Fruit fly (Drosophila melanogaster) whole organism, prepupa: ENCODE results near the gene CG17721.

Experiments used
- Blimp-1 ChIP-seq: fragments of 200-800 bp; sonication (Bioruptor generic); optimal IDR thresholded peaks from 3 replicates; lab custom pipeline; 2017; ENCODE audit warnings: missing biosample characterization, missing genetic modification characterization, mild to moderate bottlenecking, moderate library complexity, missing genetic modification reagents
- CG10631 ChIP-seq: fragments of 200-800 bp; sonication (Bioruptor generic); optimal IDR thresholded peaks from 2 replicates; lab custom pipeline; 2016; ENCODE audit warnings: missing biosample characterization, missing genetic modification characterization
- CG10669 ChIP-seq: fragments of 200-800 bp; sonication (Bioruptor generic); optimal IDR thresholded peaks from 3 replicates; lab custom pipeline; 2018; ENCODE audit warnings: missing biosample characterization, mild to moderate bottlenecking, missing genetic modification characterization, moderate library complexity
- CG11294 ChIP-seq: fragments of 200-800 bp; sonication (Bioruptor generic); IDR thresholded peaks from 2 replicates; pipeline ENCODE4 v1.3.6; 2022; ENCODE audit warnings: missing biosample characterization, missing genetic modification characterization
- CG11762 ChIP-seq: fragments of 200-800 bp; sonication (Bioruptor generic); optimal IDR thresholded peaks from 3 replicates; lab custom pipeline; 2016; ENCODE audit warnings: missing biosample characterization, missing genetic modification characterization; ENCODE audit not compliant: insufficient read depth
- CG11902 ChIP-seq: fragments of 200-800 bp; sonication (Bioruptor generic); optimal IDR thresholded peaks from 3 replicates; lab custom pipeline; 2016; ENCODE audit warnings: missing biosample characterization, missing genetic modification characterization
- CG15336 ChIP-seq: fragments of 200-800 bp; sonication (Bioruptor generic); IDR thresholded peaks from 2 replicates; pipeline ENCODE4 v1.3.6; 2022; ENCODE audit warnings: missing biosample characterization, missing genetic modification characterization
- CG16779 ChIP-seq: fragments of 200-800 bp; sonication (Bioruptor generic); optimal IDR thresholded peaks from 3 replicates; lab custom pipeline; 2017; ENCODE audit warnings: missing biosample characterization, mild to moderate bottlenecking, missing genetic modification characterization
- CG3032 ChIP-seq: fragments of 200-800 bp; optimal IDR thresholded peaks from 2 replicates; lab custom pipeline; 2019; ENCODE audit warnings: missing biosample characterization, mild to moderate bottlenecking, missing genetic modification characterization, moderate library complexity
- CG31627 ChIP-seq: fragments of 200-800 bp; sonication (Bioruptor generic); optimal IDR thresholded peaks from 3 replicates; lab custom pipeline; 2016; ENCODE audit warnings: missing biosample characterization, missing genetic modification characterization
- CG32006 ChIP-seq: fragments of 200-800 bp; sonication (Bioruptor generic); optimal IDR thresholded peaks from 3 replicates; lab custom pipeline; 2017; ENCODE audit warnings: missing biosample characterization, mild to moderate bottlenecking, missing genetic modification characterization
- CG34406 ChIP-seq: fragments of 200-800 bp; sonication (Bioruptor generic); optimal IDR thresholded peaks from 3 replicates; lab custom pipeline; 2016; ENCODE audit warnings: missing biosample characterization, missing genetic modification characterization
- CG3919 ChIP-seq: fragments of 200-800 bp; sonication (Bioruptor generic); optimal IDR thresholded peaks from 3 replicates; lab custom pipeline; 2016; ENCODE audit warnings: missing biosample characterization, missing genetic modification characterization
- CG4318 ChIP-seq: fragments of 200-800 bp; sonication (Bioruptor generic); optimal IDR thresholded peaks from 3 replicates; lab custom pipeline; 2017; ENCODE audit warnings: missing biosample characterization, mild to moderate bottlenecking, missing genetic modification characterization
- CG6163 ChIP-seq: fragments of 200-800 bp; sonication (Bioruptor generic); IDR thresholded peaks from 3 replicates; pipeline ENCODE4 v1.3.6; 2022; ENCODE audit warnings: missing biosample characterization, missing genetic modification characterization
- CG6792 ChIP-seq: fragments of 200-800 bp; sonication (Bioruptor generic); optimal IDR thresholded peaks from 3 replicates; lab custom pipeline; 2016; ENCODE audit warnings: missing biosample characterization, missing genetic modification characterization
- CG6808 ChIP-seq: fragments of 200-800 bp; sonication (Bioruptor generic); optimal IDR thresholded peaks from 3 replicates; lab custom pipeline; 2017; ENCODE audit warnings: missing biosample characterization, missing genetic modification characterization, mild to moderate bottlenecking, moderate library complexity, missing genetic modification reagents
- CG6854 ChIP-seq: fragments of 200-800 bp; sonication (Bioruptor generic); optimal IDR thresholded peaks from 2 replicates; lab custom pipeline; 2017; ENCODE audit warnings: missing biosample characterization, mild to moderate bottlenecking, missing genetic modification characterization
- CG8319 ChIP-seq: fragments of 200-800 bp; sonication (Bioruptor generic); optimal IDR thresholded peaks from 3 replicates; lab custom pipeline; 2016; ENCODE audit warnings: missing biosample characterization, missing genetic modification characterization
- CG9139 ChIP-seq: fragments of 200-800 bp; sonication (Bioruptor generic); optimal IDR thresholded peaks from 3 replicates; lab custom pipeline; 2017; ENCODE audit warnings: missing biosample characterization, mild to moderate bottlenecking, missing genetic modification characterization
- Eip75B ChIP-seq: fragments of 200-800 bp; sonication (Bioruptor generic); optimal IDR thresholded peaks from 3 replicates; lab custom pipeline; 2016; ENCODE audit warnings: missing biosample characterization, missing genetic modification characterization
- Eip78C ChIP-seq: fragments of 200-800 bp; sonication (Bioruptor generic); peaks from one replicate; lab custom pipeline; 2016; ENCODE audit warnings: missing biosample characterization, missing genetic modification characterization
- Eip93F ChIP-seq: fragments of 200-800 bp; sonication (Bioruptor generic); optimal IDR thresholded peaks from 2 replicates; lab custom pipeline; 2016; ENCODE audit warnings: missing biosample characterization, mild to moderate bottlenecking, missing genetic modification characterization
- Ets21C ChIP-seq: fragments of 200-800 bp; sonication (Bioruptor generic); optimal IDR thresholded peaks from 3 replicates; lab custom pipeline; 2016; ENCODE audit warnings: missing biosample characterization, missing genetic modification characterization
- Ets96B ChIP-seq: fragments of 200-800 bp; optimal IDR thresholded peaks from 2 replicates; lab custom pipeline; 2019; ENCODE audit warnings: missing biosample characterization, mild to moderate bottlenecking, missing genetic modification characterization, moderate library complexity
- Gug ChIP-seq: fragments of 200-800 bp; sonication (Bioruptor generic); IDR thresholded peaks from 2 replicates; pipeline ENCODE4 v1.3.6; 2022; ENCODE audit warnings: missing biosample characterization, missing genetic modification characterization
- Hr38 ChIP-seq: sonication (Bioruptor generic); optimal IDR thresholded peaks from 2 replicates; lab custom pipeline; 2016; ENCODE audit warnings: missing biosample characterization, missing genetic modification characterization
- Hr4 ChIP-seq: fragments of 200-800 bp; sonication (Bioruptor generic); optimal IDR thresholded peaks from 3 replicates; lab custom pipeline; 2016; ENCODE audit warnings: missing biosample characterization, missing genetic modification characterization
- Lpt ChIP-seq: fragments of 200-800 bp; sonication (Bioruptor generic); optimal IDR thresholded peaks from 3 replicates; lab custom pipeline; 2016; ENCODE audit warnings: missing biosample characterization, missing genetic modification characterization
- Met ChIP-seq: fragments of 200-800 bp; sonication (Bioruptor generic); optimal IDR thresholded peaks from 3 replicates; lab custom pipeline; 2016; ENCODE audit warnings: missing biosample characterization, missing genetic modification characterization
- OdsH ChIP-seq: fragments of 200-800 bp; sonication (Bioruptor generic); optimal IDR thresholded peaks from 3 replicates; lab custom pipeline; 2016; ENCODE audit warnings: missing biosample characterization, missing genetic modification characterization
- Sox14 ChIP-seq: fragments of 200-800 bp; sonication (Bioruptor generic); optimal IDR thresholded peaks from 3 replicates; lab custom pipeline; 2016; ENCODE audit warnings: missing biosample characterization, missing genetic modification characterization
- acj6 ChIP-seq: fragments of 200-800 bp; sonication (Bioruptor generic); optimal IDR thresholded peaks from 3 replicates; lab custom pipeline; 2016; ENCODE audit warnings: missing biosample characterization, missing genetic modification characterization
- cyc ChIP-seq: fragments of 200-800 bp; sonication (Bioruptor generic); optimal IDR thresholded peaks from 3 replicates; lab custom pipeline; 2016; ENCODE audit warnings: missing biosample characterization, missing genetic modification characterization
- dac ChIP-seq: fragments of 200-800 bp; sonication (Bioruptor generic); optimal IDR thresholded peaks from 2 replicates; lab custom pipeline; 2017; ENCODE audit warnings: missing biosample characterization, mild to moderate bottlenecking, missing genetic modification characterization
- dsx ChIP-seq: fragments of 200-800 bp; optimal IDR thresholded peaks from 3 replicates; lab custom pipeline; 2019; ENCODE audit warnings: missing biosample characterization, mild to moderate bottlenecking, missing genetic modification characterization, moderate library complexity; ENCODE audit not compliant: poor library complexity, severe bottlenecking
- fd85E ChIP-seq: fragments of 200-800 bp; sonication (Bioruptor generic); optimal IDR thresholded peaks from 3 replicates; lab custom pipeline; 2016; ENCODE audit warnings: missing biosample characterization, missing genetic modification characterization
- fkh ChIP-seq: fragments of 200-800 bp; sonication (Bioruptor generic); optimal IDR thresholded peaks from 3 replicates; lab custom pipeline; 2017; ENCODE audit warnings: missing biosample characterization, mild to moderate bottlenecking, missing genetic modification characterization, moderate library complexity
- lz ChIP-seq: fragments of 200-800 bp; sonication (Bioruptor generic); optimal IDR thresholded peaks from 3 replicates; lab custom pipeline; 2016; ENCODE audit warnings: missing biosample characterization, missing genetic modification characterization
- salr ChIP-seq, 2 experiments: fragments of 200-800 bp; sonication (Bioruptor generic); optimal IDR thresholded peaks; 3 replicates each; lab custom pipeline; 2016 to 2018; ENCODE audit warnings: missing biosample characterization in 2 of 2, missing genetic modification characterization in 2 of 2, mild to moderate bottlenecking in 1 of 2
- spab ChIP-seq: fragments of 200-800 bp; sonication (Bioruptor generic); optimal IDR thresholded peaks from 2 replicates; lab custom pipeline; 2017; ENCODE audit warnings: missing biosample characterization, mild to moderate bottlenecking, missing genetic modification characterization, missing genetic modification reagents
- ss ChIP-seq, 2 experiments: fragments of 200-800 bp; sonication (Bioruptor generic); optimal IDR thresholded peaks; 2 replicates in 1 of 2; 3 replicates in 1 of 2; lab custom pipeline; 2017 to 2018; ENCODE audit warnings: mild to moderate bottlenecking in 2 of 2, missing biosample characterization in 2 of 2, missing genetic modification characterization in 2 of 2, moderate library complexity in 1 of 2
- svp ChIP-seq: fragments of 200-800 bp; sonication (Bioruptor generic); peaks from one replicate; lab custom pipeline; 2016; ENCODE audit warnings: missing biosample characterization, missing genetic modification characterization
- topi ChIP-seq: fragments of 200-800 bp; sonication (Bioruptor generic); optimal IDR thresholded peaks from 3 replicates; lab custom pipeline; 2016; ENCODE audit warnings: missing biosample characterization, missing genetic modification characterization
- vri ChIP-seq: fragments of 200-800 bp; sonication (Bioruptor generic); optimal IDR thresholded peaks from 3 replicates; lab custom pipeline; 2016; ENCODE audit warnings: missing biosample characterization, mild to moderate bottlenecking, missing genetic modification characterization

Gene CG17721

dm6 chr3R:11226496-11226895 lies 8.4 kb upstream of the CG17721 start, which contains the start of gene CG17726 (continued):
- TF ChIP-seq CG6854 (GFP tag; lab: Kevin White, UChicago) = peak; percentile 89
- peak; percentile 76 for TF ChIP-seq Eip93F (GFP tag; lab: Kevin White, UChicago)
- peak; percentile 96 for TF ChIP-seq Gug (GFP tag; lab: Robert Waterston, UW)
- TF ChIP-seq svp = peak; percentile 98
- TF ChIP-seq Lpt (GFP tag; lab: Kevin White, UChicago) = peak; percentile 87
- TF ChIP-seq CG16779 (tag; lab: Kevin White, UChicago) = no peak
- TF ChIP-seq cyc = peak; percentile 95
- TF ChIP-seq Hr4 (GFP tag; lab: Kevin White, UChicago) = no peak
- peak; percentile 97 for TF ChIP-seq topi (GFP tag; lab: Kevin White, UChicago)
- peak; percentile 92 for TF ChIP-seq Ets21C (GFP tag; lab: Kevin White, UChicago)
- peak; percentile 97 for TF ChIP-seq CG6792 (GFP tag; lab: Kevin White, UChicago)
- TF ChIP-seq Blimp-1 (GFP tag; lab: Kevin White, UChicago) = peak; percentile 80
- peak; percentile 99 for TF ChIP-seq CG15336 (GFP tag; lab: Robert Waterston, UW)
- no peak for TF ChIP-seq CG4318
- TF ChIP-seq CG9139 (GFP tag; lab: Kevin White, UChicago) = peak; percentile 94
- peak; percentile 95 for TF ChIP-seq CG11294 (GFP tag; lab: Robert Waterston, UW)
- peak; percentile 96 for TF ChIP-seq Eip75B (GFP tag; lab: Kevin White, UChicago)
- peak; percentile 94 for TF ChIP-seq CG32006 (GFP tag; lab: Kevin White, UChicago)
- TF ChIP-seq CG3032 = peak; percentile 98
- peak; percentile 99 for TF ChIP-seq Eip78C (GFP tag; lab: Kevin White, UChicago)
- TF ChIP-seq Hr38 (GFP tag; lab: Kevin White, UChicago) = no peak
- peak in 1 of 2 experiments; percentile 96 for TF ChIP-seq ss (GFP tag; optimal IDR thresholded peaks at IDR 0.05; lab: Kevin White, UChicago)
- TF ChIP-seq Met = peak; percentile 96
- no peak for TF ChIP-seq fkh
- TF ChIP-seq CG6808 = peak; percentile 89
- TF ChIP-seq CG10631 = no peak
- no peak for TF ChIP-seq vri (GFP tag; lab: Kevin White, UChicago)
- TF ChIP-seq CG3919 (GFP tag; lab: Kevin White, UChicago) = peak; percentile 97
- no peak for TF ChIP-seq CG11762 (GFP tag; lab: Kevin White, UChicago)
- peak; percentile 96 for TF ChIP-seq dsx
- peak; percentile 97 for TF ChIP-seq Ets96B (tag; lab: Kevin White, UChicago)
- peak; percentile 89 to 95 for TF ChIP-seq salr (GFP tag; optimal IDR thresholded peaks at IDR 0.05; lab: Kevin White, UChicago)
- TF ChIP-seq CG31627 (GFP tag; lab: Kevin White, UChicago) = peak; percentile 97
- TF ChIP-seq CG6163 (GFP tag; lab: Robert Waterston, UW) = peak; percentile 99
- peak; percentile 97 for TF ChIP-seq Sox14 (GFP tag; lab: Kevin White, UChicago)
- peak; percentile 97 for TF ChIP-seq OdsH (GFP tag; lab: Kevin White, UChicago)

- TF ChIP-seq CG6808 = no peak
- TF ChIP-seq Blimp-1 (GFP tag; lab: Kevin White, UChicago) = no peak
- no peak for TF ChIP-seq CG8319 (GFP tag; lab: Kevin White, UChicago)
- no peak for TF ChIP-seq fd85E
- no peak for TF ChIP-seq CG34406
- TF ChIP-seq dsx = no peak
- TF ChIP-seq CG3032 = no peak
- no peak for TF ChIP-seq spab (GFP tag; lab: Kevin White, UChicago)
- no peak for TF ChIP-seq Eip93F (GFP tag; lab: Kevin White, UChicago)
- TF ChIP-seq CG11902 (GFP tag; lab: Kevin White, UChicago) = no peak
- no peak for TF ChIP-seq Eip78C (GFP tag; lab: Kevin White, UChicago)
- no peak for TF ChIP-seq dac (GFP tag; lab: Kevin White, UChicago)
- TF ChIP-seq lz (GFP tag; lab: Kevin White, UChicago) = no peak
- TF ChIP-seq Hr4 (GFP tag; lab: Kevin White, UChicago) = no peak
- no peak for TF ChIP-seq Hr38 (GFP tag; lab: Kevin White, UChicago)
- TF ChIP-seq acj6 (GFP tag; lab: Kevin White, UChicago) = no peak
- TF ChIP-seq CG16779 (tag; lab: Kevin White, UChicago) = no peak
- TF ChIP-seq CG10669 (GFP tag; lab: Kevin White, UChicago) = no peak
- no peak for TF ChIP-seq CG11762 (GFP tag; lab: Kevin White, UChicago)
Observed at dm6 chr3R:11230392-11230791, 4.5 kb upstream of the CG17721 start, which contains the start of gene GCC88. TSS of gene GCC88 (minus strand) at chr3R:11230600.
